Fruit fly (Drosophila melanogaster) whole organism, adult: ENCODE measurements around the gene asun.

Experiments
- CG11617 ChIP-seq: fragments of 200-800 bp; sonication (Bioruptor generic); optimal IDR thresholded peaks from 2 replicates; lab custom pipeline; 2017; ENCODE audit warnings: mild to moderate bottlenecking, missing biosample characterization, missing genetic modification reagents, missing genetic modification characterization
- CG12768 ChIP-seq: fragments of 200-800 bp; sonication (Bioruptor generic); optimal IDR thresholded peaks from 2 replicates; lab custom pipeline; 2017; ENCODE audit warnings: missing biosample characterization, missing genetic modification characterization, mild to moderate bottlenecking, moderate library complexity, missing genetic modification reagents
- CG14711 ChIP-seq: fragments of 200-800 bp; sonication (Bioruptor generic); optimal IDR thresholded peaks from 2 replicates; lab custom pipeline; 2018; ENCODE audit warnings: missing biosample characterization, mild to moderate bottlenecking, missing genetic modification characterization, moderate library complexity
- CG1620 ChIP-seq: fragments of 200-800 bp; sonication (Bioruptor generic); optimal IDR thresholded peaks from 2 replicates; lab custom pipeline; 2016; ENCODE audit warnings: missing biosample characterization, missing genetic modification characterization
- CG33017 ChIP-seq: fragments of 200-800 bp; sonication (Bioruptor generic); optimal IDR thresholded peaks from 2 replicates; lab custom pipeline; 2018; ENCODE audit warnings: missing biosample characterization, mild to moderate bottlenecking, missing genetic modification characterization, moderate library complexity
- CG5204 ChIP-seq: fragments of 200-800 bp; sonication (Bioruptor generic); optimal IDR thresholded peaks from 2 replicates; lab custom pipeline; 2016; ENCODE audit warnings: missing biosample characterization, missing genetic modification characterization
- CG7045 ChIP-seq: fragments of 200-800 bp; sonication (Bioruptor generic); optimal IDR thresholded peaks from 2 replicates; lab custom pipeline; 2017; ENCODE audit warnings: missing biosample characterization, mild to moderate bottlenecking, missing genetic modification characterization
- CG7101 ChIP-seq: fragments of 200-800 bp; sonication (Bioruptor generic); optimal IDR thresholded peaks from 2 replicates; lab custom pipeline; 2018; ENCODE audit warnings: missing biosample characterization, mild to moderate bottlenecking, missing genetic modification characterization, moderate library complexity
- Clk ChIP-seq: fragments of 200-800 bp; sonication (Bioruptor generic); optimal IDR thresholded peaks from 2 replicates; lab custom pipeline; 2017; ENCODE audit warnings: missing biosample characterization, missing genetic modification characterization
- Crg-1 ChIP-seq: fragments of 200-800 bp; sonication (Bioruptor generic); optimal IDR thresholded peaks from 2 replicates; lab custom pipeline; 2016; ENCODE audit warnings: missing biosample characterization, missing genetic modification characterization
- Hr96 ChIP-seq: fragments of 200-800 bp; sonication (Bioruptor generic); optimal IDR thresholded peaks from 2 replicates; lab custom pipeline; 2016; ENCODE audit warnings: missing biosample characterization, missing genetic modification characterization
- Mnt ChIP-seq: fragments of 200-800 bp; sonication (Bioruptor generic); optimal IDR thresholded peaks from 2 replicates; lab custom pipeline; 2016; ENCODE audit warnings: missing biosample characterization, mild to moderate bottlenecking, missing genetic modification characterization
- bab1 ChIP-seq: fragments of 200-800 bp; sonication (Bioruptor generic); optimal IDR thresholded peaks from 3 replicates; lab custom pipeline; 2019; ENCODE audit warnings: missing biosample characterization, mild to moderate bottlenecking, missing genetic modification characterization, moderate library complexity
- cic ChIP-seq: fragments of 200-800 bp; sonication (Bioruptor generic); optimal IDR thresholded peaks from 2 replicates; lab custom pipeline; 2017; ENCODE audit warnings: missing biosample characterization, mild to moderate bottlenecking, missing genetic modification characterization, moderate library complexity
- cnc ChIP-seq, 2 experiments: fragments of >200 bp; optimal IDR thresholded peaks; 2 replicates each; lab custom pipeline; 2017
- kay ChIP-seq: fragments of 200-800 bp; sonication (Bioruptor generic); peaks from one replicate; lab custom pipeline; 2016; ENCODE audit warnings: missing biosample characterization, missing genetic modification characterization, borderline replicate concordance
- ovo ChIP-seq: fragments of 200-800 bp; sonication (Bioruptor generic); optimal IDR thresholded peaks from 2 replicates; lab custom pipeline; 2016; ENCODE audit warnings: missing biosample characterization, missing genetic modification characterization
- pad ChIP-seq: fragments of 200-800 bp; sonication (Bioruptor generic); optimal IDR thresholded peaks from 3 replicates; lab custom pipeline; 2017; ENCODE audit warnings: missing biosample characterization, missing genetic modification characterization, mild to moderate bottlenecking, moderate library complexity, missing genetic modification reagents
- tj ChIP-seq: fragments of 200-800 bp; sonication (Bioruptor generic); optimal IDR thresholded peaks from 3 replicates; lab custom pipeline; 2017; ENCODE audit warnings: missing biosample characterization, mild to moderate bottlenecking, missing genetic modification characterization, moderate library complexity
- toe ChIP-seq: fragments of 200-800 bp; sonication (Bioruptor generic); optimal IDR thresholded peaks from 2 replicates; lab custom pipeline; 2016; ENCODE audit warnings: missing biosample characterization, missing genetic modification characterization

asun gene

dm6 chr3R:16287171-16287570, 23.1 kb downstream of the asun start:
- TF ChIP-seq ovo (GFP tag; lab: Kevin White, UChicago) (no peak), CG33017 (tag; lab: Kevin White, UChicago) (no peak), CG5204 (GFP tag; lab: Kevin White, UChicago) (no peak), cnc (optimal IDR thresholded peaks at IDR 0.05; lab: Kevin White, UChicago) (no peak), CG7045 (no peak), CG7101 (tag; lab: Kevin White, UChicago) (no peak), tj (GFP tag; lab: Kevin White, UChicago) (no peak)

- no peak for TF ChIP-seq bab1 (GFP tag; lab: Kevin White, UChicago)
- TF ChIP-seq Hr96 (GFP tag; lab: Kevin White, UChicago): no peak
- TF ChIP-seq kay (GFP tag; lab: Kevin White, UChicago): peak; percentile 85
- no peak for TF ChIP-seq CG11617
- TF ChIP-seq ovo (GFP tag; lab: Kevin White, UChicago): peak; percentile 72
- TF ChIP-seq Mnt (GFP tag; lab: Kevin White, UChicago): no peak
Measured at dm6 chr3R:16287850-16288249, 23.8 kb downstream of the asun start.

dm6 chr3R:16288714-16289291, 24.7 kb downstream of the asun start:
- TF ChIP-seq CG33017 (tag; lab: Kevin White, UChicago) (no peak), bab1 (GFP tag; lab: Kevin White, UChicago) (no peak), Mnt (GFP tag; lab: Kevin White, UChicago) (no peak)

dm6 chr3R:16290242-16290824, 26.3 kb downstream of the asun start:
- no peak for TF ChIP-seq tj (GFP tag; lab: Kevin White, UChicago)
- TF ChIP-seq CG33017 (tag; lab: Kevin White, UChicago): no peak
- no peak for TF ChIP-seq CG7045
- no peak for TF ChIP-seq ovo (GFP tag; lab: Kevin White, UChicago)
- no peak for TF ChIP-seq Crg-1 (GFP tag; lab: Kevin White, UChicago)
- TF ChIP-seq Hr96 (GFP tag; lab: Kevin White, UChicago): no peak
- no peak for TF ChIP-seq bab1 (GFP tag; lab: Kevin White, UChicago)
- TF ChIP-seq CG12768 (GFP tag; lab: Kevin White, UChicago): no peak
- no peak for TF ChIP-seq CG5204 (GFP tag; lab: Kevin White, UChicago)
- peak; percentile 6 for TF ChIP-seq CG1620
- TF ChIP-seq toe (GFP tag; lab: Kevin White, UChicago): no peak
- no peak for TF ChIP-seq cnc (optimal IDR thresholded peaks at IDR 0.05; lab: Kevin White, UChicago)
- TF ChIP-seq pad (GFP tag; lab: Kevin White, UChicago): peak; percentile 17
- no peak for TF ChIP-seq CG7101 (tag; lab: Kevin White, UChicago)
- peak; percentile 17 for TF ChIP-seq CG11617
- no peak for TF ChIP-seq Clk
- TF ChIP-seq Mnt (GFP tag; lab: Kevin White, UChicago): peak; percentile 21
- no peak for TF ChIP-seq cic
- peak; percentile 75 for TF ChIP-seq kay (GFP tag; lab: Kevin White, UChicago)
- TF ChIP-seq CG14711: no peak

dm6 chr3R:16295513-16296123, 31.5 kb downstream of the asun start:
- TF ChIP-seq CG7045 (no peak), cnc (optimal IDR thresholded peaks at IDR 0.05; lab: Kevin White, UChicago) (no peak), ovo (GFP tag; lab: Kevin White, UChicago) (no peak), CG12768 (GFP tag; lab: Kevin White, UChicago) (no peak), Crg-1 (GFP tag; lab: Kevin White, UChicago) (no peak), Clk (no peak), Hr96 (GFP tag; lab: Kevin White, UChicago) (no peak), tj (GFP tag; lab: Kevin White, UChicago) (no peak), CG33017 (tag; lab: Kevin White, UChicago) (no peak), Mnt (GFP tag; lab: Kevin White, UChicago) (no peak), toe (GFP tag; lab: Kevin White, UChicago) (no peak)

dm6 chr3R:16305185-16305989, 41.3 kb downstream of the asun start, which contains the start of gene Zip89B:
Gene Zip89B, plus strand, starts transcription at chr3R:16305758.
- TF ChIP-seq CG7045 (no peak), cnc (optimal IDR thresholded peaks at IDR 0.05; lab: Kevin White, UChicago) (no peak), CG14711 (peak; percentile 76), Hr96 (GFP tag; lab: Kevin White, UChicago) (no peak), CG11617 (no peak), CG7101 (tag; lab: Kevin White, UChicago) (no peak), ovo (GFP tag; lab: Kevin White, UChicago) (peak; percentile 93), pad (GFP tag; lab: Kevin White, UChicago) (no peak), CG5204 (GFP tag; lab: Kevin White, UChicago) (no peak), cic (peak; percentile 34), toe (GFP tag; lab: Kevin White, UChicago) (no peak), CG12768 (GFP tag; lab: Kevin White, UChicago) (no peak), tj (GFP tag; lab: Kevin White, UChicago) (peak; percentile 89), Mnt (GFP tag; lab: Kevin White, UChicago) (peak; percentile 7), kay (GFP tag; lab: Kevin White, UChicago) (no peak), Clk (no peak), bab1 (GFP tag; lab: Kevin White, UChicago) (peak; percentile 0), Crg-1 (GFP tag; lab: Kevin White, UChicago) (peak; percentile 6), CG33017 (tag; lab: Kevin White, UChicago) (peak; percentile 36), CG1620 (no peak)
